Fruit fly (Drosophila melanogaster) whole organism, embryonic: ENCODE data around the gene MTF-1.

Experiments
- Ada2b ChIP-seq: fragments of 200-800 bp; sonication (Bioruptor generic); IDR thresholded peaks from 2 replicates; pipeline ENCODE4 v1.3.6; 2022; ENCODE audit warnings: missing biosample characterization, missing genetic modification characterization
- Atf-2 ChIP-seq: fragments of 200-800 bp; sonication (Bioruptor generic); optimal IDR thresholded peaks from 2 replicates; lab custom pipeline; 2016; ENCODE audit warnings: missing biosample characterization, missing genetic modification characterization
- Awh ChIP-seq: fragments of 200-800 bp; sonication (Bioruptor generic); IDR thresholded peaks from 2 replicates; pipeline ENCODE4, ENCODE4 v1.3.6; 2022; ENCODE audit warnings: missing biosample characterization, missing genetic modification characterization
- B-H1 ChIP-seq: fragments of 200-800 bp; sonication (Bioruptor generic); IDR thresholded peaks from 3 replicates; pipeline ENCODE4 v1.3.6; 2022; ENCODE audit warnings: missing biosample characterization, missing genetic modification characterization
- BtbVII ChIP-seq: fragments of 200-800 bp; sonication (Bioruptor generic); optimal IDR thresholded peaks from 3 replicates; lab custom pipeline; 2017; ENCODE audit warnings: missing biosample characterization, mild to moderate bottlenecking, missing genetic modification characterization
- CG10366 ChIP-seq: fragments of 200-800 bp; sonication (Bioruptor generic); IDR thresholded peaks from 2 replicates; pipeline ENCODE4 v1.3.6; 2022; ENCODE audit warnings: missing biosample characterization, missing genetic modification characterization
- CG10959 ChIP-seq: fragments of 200-800 bp; sonication (Bioruptor generic); IDR thresholded peaks from 2 replicates; pipeline ENCODE4 v1.3.6; 2022; ENCODE audit warnings: missing biosample characterization, missing genetic modification characterization
- CG11504 ChIP-seq: fragments of 200-800 bp; sonication (Bioruptor generic); optimal IDR thresholded peaks from 3 replicates; lab custom pipeline; 2019; ENCODE audit warnings: missing biosample characterization, mild to moderate bottlenecking, missing genetic modification characterization, moderate library complexity
- CG1602 ChIP-seq: fragments of 200-800 bp; sonication (Bioruptor generic); optimal IDR thresholded peaks from 3 replicates; lab custom pipeline; 2016; ENCODE audit warnings: missing biosample characterization, missing genetic modification characterization
- CG18764 ChIP-seq: fragments of 200-800 bp; sonication (Bioruptor generic); optimal IDR thresholded peaks from 3 replicates; lab custom pipeline; 2016; ENCODE audit warnings: missing biosample characterization, missing genetic modification characterization
- CG2129 ChIP-seq: fragments of 200-800 bp; sonication (Bioruptor generic); IDR thresholded peaks from 2 replicates; pipeline ENCODE4 v1.3.6; 2022; ENCODE audit warnings: missing biosample characterization, missing genetic modification characterization; ENCODE audit not compliant: partially characterized antibody
- CG2875 ChIP-seq: fragments of 200-800 bp; sonication (Bioruptor generic); optimal IDR thresholded peaks from 2 replicates; lab custom pipeline; 2017; ENCODE audit warnings: missing biosample characterization, mild to moderate bottlenecking, missing genetic modification characterization, missing genetic modification reagents
- CG3163 ChIP-seq: fragments of 200-800 bp; sonication (Bioruptor generic); optimal IDR thresholded peaks from 3 replicates; lab custom pipeline; 2016; ENCODE audit warnings: missing biosample characterization, missing genetic modification characterization
- CG34376 ChIP-seq: fragments of 200-800 bp; sonication (Bioruptor generic); optimal IDR thresholded peaks from 2 replicates; lab custom pipeline; 2018; ENCODE audit warnings: missing biosample characterization, mild to moderate bottlenecking, missing genetic modification characterization
- CG5245 ChIP-seq: fragments of 200-800 bp; sonication (Bioruptor generic); optimal IDR thresholded peaks from 3 replicates; lab custom pipeline; 2016; ENCODE audit warnings: missing biosample characterization, missing genetic modification characterization
- CG6654 ChIP-seq: fragments of 200-800 bp; sonication (Bioruptor generic); optimal IDR thresholded peaks from 2 replicates; lab custom pipeline; 2017; ENCODE audit warnings: missing biosample characterization, mild to moderate bottlenecking, missing genetic modification characterization
- CG6683 ChIP-seq: fragments of 200-800 bp; sonication (Bioruptor generic); optimal IDR thresholded peaks from 2 replicates; lab custom pipeline; 2017; ENCODE audit warnings: missing biosample characterization, mild to moderate bottlenecking, missing genetic modification characterization, missing genetic modification reagents
- CG6765 ChIP-seq: fragments of 200-800 bp; sonication (Bioruptor generic); optimal IDR thresholded peaks from 3 replicates; lab custom pipeline; 2017; ENCODE audit warnings: missing biosample characterization, mild to moderate bottlenecking, missing genetic modification characterization
- CG7745 ChIP-seq: fragments of 200-800 bp; sonication (Bioruptor generic); optimal IDR thresholded peaks from 2 replicates; lab custom pipeline; 2018; ENCODE audit warnings: missing biosample characterization, mild to moderate bottlenecking, missing genetic modification characterization, moderate library complexity
- Dip2 ChIP-seq: fragments of 200-800 bp; sonication (Bioruptor generic); IDR thresholded peaks from 2 replicates; pipeline ENCODE4 v1.3.6; 2022; ENCODE audit warnings: missing biosample characterization, missing genetic modification characterization
- Hand ChIP-seq: fragments of 200-800 bp; sonication (Bioruptor generic); optimal IDR thresholded peaks from 2 replicates; lab custom pipeline; 2017; ENCODE audit warnings: mild to moderate bottlenecking, missing biosample characterization, missing genetic modification reagents, missing genetic modification characterization
- Hey ChIP-seq: fragments of 200-800 bp; sonication (Bioruptor generic); optimal IDR thresholded peaks from 3 replicates; lab custom pipeline; 2018; ENCODE audit warnings: missing biosample characterization, mild to moderate bottlenecking, missing genetic modification characterization
- HmgD ChIP-seq: fragments of 200-800 bp; sonication (Bioruptor generic); optimal IDR thresholded peaks from 3 replicates; lab custom pipeline; 2016; ENCODE audit warnings: missing biosample characterization, missing genetic modification characterization
- Hmr ChIP-seq: fragments of 200-800 bp; sonication (Bioruptor generic); optimal IDR thresholded peaks from 3 replicates; lab custom pipeline; 2017; ENCODE audit warnings: mild to moderate bottlenecking, missing biosample characterization, missing genetic modification reagents, missing genetic modification characterization
- Lim3 ChIP-seq: fragments of 200-800 bp; sonication (Bioruptor generic); IDR thresholded peaks from 2 replicates; pipeline ENCODE4 v1.3.6; 2022; ENCODE audit warnings: missing biosample characterization, missing genetic modification characterization
- PHDP ChIP-seq: fragments of 200-800 bp; sonication (Bioruptor generic); optimal IDR thresholded peaks from 3 replicates; lab custom pipeline; 2018; ENCODE audit warnings: missing biosample characterization, mild to moderate bottlenecking, missing genetic modification characterization, moderate library complexity
- Pdp1 ChIP-seq, 2 experiments: fragments of 200-800 bp; sonication (Bioruptor generic); optimal IDR thresholded peaks; 3 replicates each; lab custom pipeline; 2016; ENCODE audit warnings: missing biosample characterization in 2 of 2, missing genetic modification characterization in 2 of 2, mild to moderate bottlenecking in 1 of 2, moderate library complexity in 1 of 2
- Sox102F ChIP-seq: fragments of 200-800 bp; sonication (Bioruptor generic); optimal IDR thresholded peaks from 2 replicates; lab custom pipeline; 2018; ENCODE audit warnings: missing biosample characterization, mild to moderate bottlenecking, missing genetic modification characterization, moderate library complexity
- TFAM ChIP-seq: fragments of 200-800 bp; sonication (Bioruptor generic); optimal IDR thresholded peaks from 2 replicates; lab custom pipeline; 2017; ENCODE audit warnings: missing biosample characterization, missing genetic modification characterization, inconsistent platforms
- Taf1 ChIP-seq: fragments of 200-800 bp; sonication (Bioruptor generic); IDR thresholded peaks from 2 replicates; pipeline ENCODE4 v1.3.6; 2022; ENCODE audit warnings: missing biosample characterization, missing genetic modification characterization
- ab ChIP-seq: fragments of 200-800 bp; sonication (Bioruptor generic); optimal IDR thresholded peaks from 2 replicates; lab custom pipeline; 2016; ENCODE audit warnings: missing biosample characterization, missing genetic modification characterization
- bbx ChIP-seq: fragments of 200-800 bp; sonication (Bioruptor generic); IDR thresholded peaks from 2 replicates; pipeline ENCODE4 v1.3.6; 2022; ENCODE audit warnings: missing biosample characterization, missing genetic modification characterization; ENCODE audit not compliant: partially characterized antibody
- cas ChIP-seq: fragments of 200-800 bp; sonication (Bioruptor generic); IDR thresholded peaks from 2 replicates; pipeline ENCODE4 v1.3.6; 2022; ENCODE audit warnings: missing biosample characterization, missing genetic modification characterization
- chif ChIP-seq, 2 experiments: fragments of 200-800 bp; sonication (Bioruptor generic); optimal IDR thresholded peaks; 3 replicates each; lab custom pipeline; 2016; ENCODE audit warnings: missing biosample characterization in 2 of 2, missing genetic modification characterization in 2 of 2
- crp ChIP-seq, 2 experiments: fragments of 200-800 bp; sonication (Bioruptor generic); optimal IDR thresholded peaks; 2 replicates in 1 of 2; 3 replicates in 1 of 2; lab custom pipeline; 2017; ENCODE audit warnings: missing biosample characterization in 2 of 2, missing genetic modification characterization in 2 of 2, mild to moderate bottlenecking in 1 of 2, moderate library complexity in 1 of 2
- cwo ChIP-seq: fragments of 200-800 bp; sonication (Bioruptor generic); optimal IDR thresholded peaks from 3 replicates; lab custom pipeline; 2017; ENCODE audit warnings: missing biosample characterization, missing genetic modification characterization, mild to moderate bottlenecking, moderate library complexity, missing genetic modification reagents
- exex ChIP-seq: fragments of 200-800 bp; sonication (Bioruptor generic); optimal IDR thresholded peaks from 4 replicates; lab custom pipeline; 2018; ENCODE audit warnings: missing biosample characterization, mild to moderate bottlenecking, missing genetic modification characterization, moderate library complexity
- ftz-f1 ChIP-seq: fragments of 200-800 bp; sonication (Bioruptor generic); optimal IDR thresholded peaks from 2 replicates; lab custom pipeline; 2016; ENCODE audit warnings: missing biosample characterization, missing genetic modification characterization
- fu2 ChIP-seq: fragments of 200-800 bp; sonication (Bioruptor generic); optimal IDR thresholded peaks from 2 replicates; lab custom pipeline; 2016; ENCODE audit warnings: missing biosample characterization, missing genetic modification characterization
- gcm2 ChIP-seq: fragments of 200-800 bp; sonication (Bioruptor generic); optimal IDR thresholded peaks from 2 replicates; lab custom pipeline; 2016; ENCODE audit warnings: missing biosample characterization, missing genetic modification characterization
- lola ChIP-seq, 3 experiments: fragments of >200 bp in 2 of 3; fragments of 200-800 bp in 1 of 3; sonication (Bioruptor generic) in 1 of 3; optimal IDR thresholded peaks; 2 replicates each; lab custom pipeline; 2017 to 2019; ENCODE audit warnings: missing biosample characterization in 3 of 3, missing genetic modification characterization in 3 of 3, mild to moderate bottlenecking in 1 of 3, moderate library complexity in 1 of 3
- nau ChIP-seq: fragments of 200-800 bp; sonication (Bioruptor generic); optimal IDR thresholded peaks from 3 replicates; lab custom pipeline; 2017; ENCODE audit warnings: missing biosample characterization, mild to moderate bottlenecking, missing genetic modification characterization, missing genetic modification reagents
- pan ChIP-seq, 4 experiments: fragments of >200 bp in 3 of 4; fragments of 200-800 bp in 1 of 4; sonication (Bioruptor generic) in 1 of 4; optimal IDR thresholded peaks in 3 of 4; IDR thresholded peaks in 1 of 4; 2 replicates each; pipeline versions ENCODE4 v1.3.6 to Lab custom; 2017 to 2022; ENCODE audit warnings: missing biosample characterization in 2 of 4, missing genetic modification characterization in 2 of 4, mixed read lengths in 1 of 4
- row ChIP-seq: fragments of 200-800 bp; sonication (Bioruptor generic); IDR thresholded peaks from 3 replicates; pipeline ENCODE4 v1.3.6; 2022; ENCODE audit warnings: missing biosample characterization, missing genetic modification characterization
- sd ChIP-seq: fragments of 200-800 bp; sonication (Bioruptor generic); optimal IDR thresholded peaks from 3 replicates; lab custom pipeline; 2018; ENCODE audit warnings: missing biosample characterization, mild to moderate bottlenecking, missing genetic modification characterization, moderate library complexity
- zen2 ChIP-seq: fragments of 200-800 bp; sonication (Bioruptor generic); IDR thresholded peaks from 3 replicates; pipeline ENCODE4 v1.3.6; 2022; ENCODE audit warnings: missing biosample characterization, missing genetic modification characterization; ENCODE audit not compliant: partially characterized antibody
- zfh1 ChIP-seq: fragments of 200-800 bp; sonication (Bioruptor generic); IDR thresholded peaks from 3 replicates; pipeline ENCODE4 v1.3.6; 2022; ENCODE audit warnings: missing biosample characterization, missing genetic modification characterization

MTF-1 gene

dm6 chr3L:9451522-9452118, 21.5 kb downstream of the MTF-1 start, which contains the start of the genes CG3448 and ghi (continued):
- TF ChIP-seq CG6765 (GFP tag; lab: Kevin White, UChicago) (no peak), crp (GFP tag; optimal IDR thresholded peaks at IDR 0.05; lab: Kevin White, UChicago) (peak; percentile 13 to 84), ftz-f1 (no peak), row (peak; percentile 57; the same call in 2 of the 3 replicates), BtbVII (peak; percentile 24), lola (GFP tag; optimal IDR thresholded peaks at IDR 0.05; lab: Kevin White, UChicago) (peak in 1 of 3 experiments; percentile 15)

dm6 chr3L:9452422-9452821, 22.3 kb downstream of the MTF-1 start:
- TF ChIP-seq CG10959 (GFP tag; lab: Robert Waterston, UW) = no peak
- TF ChIP-seq exex (tag; lab: Kevin White, UChicago) = peak; percentile 88
- TF ChIP-seq pan (optimal IDR thresholded peaks at IDR 0.05; lab: Kevin White, UChicago) = no peak
- no peak for TF ChIP-seq pan (GFP tag; optimal IDR thresholded peaks at IDR 0.05 in 1 of 2, IDR thresholded peaks at IDR 0.05 in 1 of 2)
- no peak for TF ChIP-seq Taf1 (GFP tag; lab: Robert Waterston, UW)
- no peak for TF ChIP-seq Hand (GFP tag; lab: Kevin White, UChicago)
- TF ChIP-seq CG5245 (GFP tag; lab: Kevin White, UChicago) = no peak
- TF ChIP-seq ftz-f1 = no peak
- TF ChIP-seq Sox102F (GFP tag; lab: Kevin White, UChicago) = no peak
- TF ChIP-seq sd (tag; lab: Kevin White, UChicago) = peak; percentile 14
- TF ChIP-seq HmgD (GFP tag; lab: Kevin White, UChicago) = no peak
- TF ChIP-seq CG2129 (GFP tag; lab: Robert Waterston, UW) = no peak
- TF ChIP-seq CG6654 (GFP tag; lab: Kevin White, UChicago) = no peak
- peak; percentile 85 for TF ChIP-seq CG34376 (GFP tag; lab: Kevin White, UChicago)
- TF ChIP-seq Awh = no peak
- TF ChIP-seq CG2875 (GFP tag; lab: Kevin White, UChicago) = no peak
- no peak for TF ChIP-seq CG3163 (GFP tag; lab: Kevin White, UChicago)
- TF ChIP-seq Lim3 = no peak
- no peak for TF ChIP-seq ab (GFP tag; lab: Kevin White, UChicago)
- no peak for TF ChIP-seq CG7745
- no peak for TF ChIP-seq CG6683 (GFP tag; lab: Kevin White, UChicago)
- peak in 1 of 2 experiments; percentile 28 for TF ChIP-seq Pdp1 (GFP tag; optimal IDR thresholded peaks at IDR 0.05; lab: Kevin White, UChicago)
- TF ChIP-seq CG18764 = no peak
- TF ChIP-seq fu2 = no peak
- TF ChIP-seq Hey = peak; percentile 90
- no peak for TF ChIP-seq B-H1 (GFP tag; lab: Robert Waterston, UW)
- no peak for TF ChIP-seq Hmr
- TF ChIP-seq chif (GFP tag; optimal IDR thresholded peaks at IDR 0.05; lab: Kevin White, UChicago) = no peak
- TF ChIP-seq cwo = peak; percentile 63
- no peak for TF ChIP-seq nau (GFP tag; lab: Kevin White, UChicago)
- no peak for TF ChIP-seq CG1602 (GFP tag; lab: Kevin White, UChicago)
- TF ChIP-seq gcm2 (GFP tag; lab: Kevin White, UChicago) = no peak
- no peak for TF ChIP-seq Ada2b (GFP tag; lab: Robert Waterston, UW)
- TF ChIP-seq CG10366 (GFP tag; lab: Robert Waterston, UW) = no peak
- no peak for TF ChIP-seq TFAM
- TF ChIP-seq zen2 (GFP tag; lab: Robert Waterston, UW) = no peak
- TF ChIP-seq zfh1 (GFP tag; lab: Robert Waterston, UW) = no peak
- no peak for TF ChIP-seq cas (GFP tag; lab: Robert Waterston, UW)
- TF ChIP-seq Dip2 (GFP tag; lab: Robert Waterston, UW) = no peak
- no peak for TF ChIP-seq CG11504 (tag; lab: Kevin White, UChicago)
- TF ChIP-seq PHDP = no peak
- 0 out of 2 replicates have a peak, but pooled peaks have one; percentile 31 for TF ChIP-seq bbx (GFP tag; lab: Robert Waterston, UW)
- no peak for TF ChIP-seq Atf-2 (GFP tag; lab: Kevin White, UChicago)
